Fruit fly (Drosophila melanogaster) whole organism, prepupa: Measurements from ENCODE around the gene CG14321.
A peak's percentile ranks its signal among the peaks of the same experiment; 100 is the strongest.

Experiments used
- Blimp-1 ChIP-seq: fragments of 200-800 bp; sonication (Bioruptor generic); optimal IDR thresholded peaks from 3 replicates; lab custom pipeline; 2017; ENCODE audit warnings: missing biosample characterization, missing genetic modification characterization, mild to moderate bottlenecking, moderate library complexity, missing genetic modification reagents
- CG11294 ChIP-seq: fragments of 200-800 bp; sonication (Bioruptor generic); IDR thresholded peaks from 2 replicates; pipeline ENCODE4 v1.3.6; 2022; ENCODE audit warnings: missing biosample characterization, missing genetic modification characterization
- CG16779 ChIP-seq: fragments of 200-800 bp; sonication (Bioruptor generic); optimal IDR thresholded peaks from 3 replicates; lab custom pipeline; 2017; ENCODE audit warnings: missing biosample characterization, mild to moderate bottlenecking, missing genetic modification characterization
- CG32006 ChIP-seq: fragments of 200-800 bp; sonication (Bioruptor generic); optimal IDR thresholded peaks from 3 replicates; lab custom pipeline; 2017; ENCODE audit warnings: missing biosample characterization, mild to moderate bottlenecking, missing genetic modification characterization
- CG34406 ChIP-seq: fragments of 200-800 bp; sonication (Bioruptor generic); optimal IDR thresholded peaks from 3 replicates; lab custom pipeline; 2016; ENCODE audit warnings: missing biosample characterization, missing genetic modification characterization
- CG3919 ChIP-seq: fragments of 200-800 bp; sonication (Bioruptor generic); optimal IDR thresholded peaks from 3 replicates; lab custom pipeline; 2016; ENCODE audit warnings: missing biosample characterization, missing genetic modification characterization
- CG4318 ChIP-seq: fragments of 200-800 bp; sonication (Bioruptor generic); optimal IDR thresholded peaks from 3 replicates; lab custom pipeline; 2017; ENCODE audit warnings: missing biosample characterization, mild to moderate bottlenecking, missing genetic modification characterization
- CG6163 ChIP-seq: fragments of 200-800 bp; sonication (Bioruptor generic); IDR thresholded peaks from 3 replicates; pipeline ENCODE4 v1.3.6; 2022; ENCODE audit warnings: missing biosample characterization, missing genetic modification characterization
- CG6276 ChIP-seq: fragments of 200-800 bp; sonication (Bioruptor generic); optimal IDR thresholded peaks from 2 replicates; lab custom pipeline; 2017; ENCODE audit warnings: missing biosample characterization, mild to moderate bottlenecking, missing genetic modification characterization
- CG6808 ChIP-seq: fragments of 200-800 bp; sonication (Bioruptor generic); optimal IDR thresholded peaks from 3 replicates; lab custom pipeline; 2017; ENCODE audit warnings: missing biosample characterization, missing genetic modification characterization, mild to moderate bottlenecking, moderate library complexity, missing genetic modification reagents
- CG6854 ChIP-seq: fragments of 200-800 bp; sonication (Bioruptor generic); optimal IDR thresholded peaks from 2 replicates; lab custom pipeline; 2017; ENCODE audit warnings: missing biosample characterization, mild to moderate bottlenecking, missing genetic modification characterization
- CG7368 ChIP-seq: fragments of 200-800 bp; sonication (Bioruptor generic); optimal IDR thresholded peaks from 3 replicates; lab custom pipeline; 2016; ENCODE audit warnings: missing biosample characterization, missing genetic modification characterization
- CG8119 ChIP-seq: fragments of 200-800 bp; sonication (Bioruptor generic); IDR thresholded peaks from 3 replicates; pipeline ENCODE4 v1.3.6; 2022; ENCODE audit warnings: missing biosample characterization, missing genetic modification characterization
- Eip75B ChIP-seq: fragments of 200-800 bp; sonication (Bioruptor generic); optimal IDR thresholded peaks from 3 replicates; lab custom pipeline; 2016; ENCODE audit warnings: missing biosample characterization, missing genetic modification characterization
- Eip78C ChIP-seq: fragments of 200-800 bp; sonication (Bioruptor generic); peaks from one replicate; lab custom pipeline; 2016; ENCODE audit warnings: missing biosample characterization, missing genetic modification characterization
- Ets21C ChIP-seq: fragments of 200-800 bp; sonication (Bioruptor generic); optimal IDR thresholded peaks from 3 replicates; lab custom pipeline; 2016; ENCODE audit warnings: missing biosample characterization, missing genetic modification characterization
- Ets96B ChIP-seq: fragments of 200-800 bp; optimal IDR thresholded peaks from 2 replicates; lab custom pipeline; 2019; ENCODE audit warnings: missing biosample characterization, mild to moderate bottlenecking, missing genetic modification characterization, moderate library complexity
- Gug ChIP-seq: fragments of 200-800 bp; sonication (Bioruptor generic); IDR thresholded peaks from 2 replicates; pipeline ENCODE4 v1.3.6; 2022; ENCODE audit warnings: missing biosample characterization, missing genetic modification characterization
- Hr39 ChIP-seq: fragments of 200-800 bp; sonication (Bioruptor generic); optimal IDR thresholded peaks from 2 replicates; lab custom pipeline; 2016; ENCODE audit warnings: missing biosample characterization, missing genetic modification characterization
- Met ChIP-seq: fragments of 200-800 bp; sonication (Bioruptor generic); optimal IDR thresholded peaks from 3 replicates; lab custom pipeline; 2016; ENCODE audit warnings: missing biosample characterization, missing genetic modification characterization
- OdsH ChIP-seq: fragments of 200-800 bp; sonication (Bioruptor generic); optimal IDR thresholded peaks from 3 replicates; lab custom pipeline; 2016; ENCODE audit warnings: missing biosample characterization, missing genetic modification characterization
- Smox ChIP-seq: fragments of 200-800 bp; sonication (Bioruptor generic); optimal IDR thresholded peaks from 3 replicates; lab custom pipeline; 2016; ENCODE audit warnings: missing biosample characterization, missing genetic modification characterization
- achi ChIP-seq: fragments of 200-800 bp; sonication (Bioruptor generic); optimal IDR thresholded peaks from 3 replicates; lab custom pipeline; 2016; ENCODE audit warnings: missing biosample characterization, missing genetic modification characterization
- dac ChIP-seq: fragments of 200-800 bp; sonication (Bioruptor generic); optimal IDR thresholded peaks from 2 replicates; lab custom pipeline; 2017; ENCODE audit warnings: missing biosample characterization, mild to moderate bottlenecking, missing genetic modification characterization
- eg ChIP-seq: fragments of 200-800 bp; sonication (Bioruptor generic); IDR thresholded peaks from 3 replicates; pipeline ENCODE4 v1.3.6; 2022; ENCODE audit warnings: missing biosample characterization, missing genetic modification characterization
- fd59A ChIP-seq: fragments of 200-800 bp; sonication (Bioruptor generic); optimal IDR thresholded peaks from 2 replicates; lab custom pipeline; 2017; ENCODE audit warnings: missing biosample characterization, mild to moderate bottlenecking, missing genetic modification characterization, missing genetic modification reagents
- fkh ChIP-seq: fragments of 200-800 bp; sonication (Bioruptor generic); optimal IDR thresholded peaks from 3 replicates; lab custom pipeline; 2017; ENCODE audit warnings: missing biosample characterization, mild to moderate bottlenecking, missing genetic modification characterization, moderate library complexity
- net ChIP-seq: fragments of 200-800 bp; sonication (Bioruptor generic); optimal IDR thresholded peaks from 3 replicates; lab custom pipeline; 2016; ENCODE audit warnings: missing biosample characterization, missing genetic modification characterization
- pdm3 ChIP-seq: fragments of 200-800 bp; sonication (Bioruptor generic); optimal IDR thresholded peaks from 3 replicates; lab custom pipeline; 2016; ENCODE audit warnings: missing biosample characterization, missing genetic modification characterization
- spab ChIP-seq: fragments of 200-800 bp; sonication (Bioruptor generic); optimal IDR thresholded peaks from 2 replicates; lab custom pipeline; 2017; ENCODE audit warnings: missing biosample characterization, mild to moderate bottlenecking, missing genetic modification characterization, missing genetic modification reagents
- svp ChIP-seq: fragments of 200-800 bp; sonication (Bioruptor generic); peaks from one replicate; lab custom pipeline; 2016; ENCODE audit warnings: missing biosample characterization, missing genetic modification characterization
- topi ChIP-seq: fragments of 200-800 bp; sonication (Bioruptor generic); optimal IDR thresholded peaks from 3 replicates; lab custom pipeline; 2016; ENCODE audit warnings: missing biosample characterization, missing genetic modification characterization

CG14321 gene

dm6 chr3R:17718051-17718693 is 15.2 kb upstream of the CG14321 start, which contains the start of gene osa (continued):
- no peak for TF ChIP-seq fd59A
- TF ChIP-seq fkh, result no peak
- no peak for TF ChIP-seq CG16779 (tag; lab: Kevin White, UChicago)
- no peak for TF ChIP-seq CG6854 (GFP tag; lab: Kevin White, UChicago)
- no peak for TF ChIP-seq CG6808 (GFP tag; lab: Kevin White, UChicago)
- no peak for TF ChIP-seq CG7368
- TF ChIP-seq Ets21C (GFP tag; lab: Kevin White, UChicago), result no peak

dm6 chr3R:17718760-17719625 is 14.4 kb upstream of the CG14321 start, which contains the start of gene Pxt:
Gene Pxt (plus strand): TSS chr3R:17719454.
- TF ChIP-seq Eip78C (GFP tag; lab: Kevin White, UChicago), result peak; percentile 18
- TF ChIP-seq fkh, result no peak

dm6 chr3R:17724963-17725362 is 8.4 kb upstream of the CG14321 start, which contains the start of gene Atg8b:
Gene Atg8b (minus strand): TSS chr3R:17725063.
- TF ChIP-seq achi (GFP tag; lab: Kevin White, UChicago) (no peak), Ets21C (GFP tag; lab: Kevin White, UChicago) (no peak), CG6163 (GFP tag; lab: Robert Waterston, UW) (no peak)

dm6 chr3R:17725558-17725957 is 7.8 kb upstream of the CG14321 start, which contains the start of gene Lgr1:
Gene Lgr1 (plus strand): TSS chr3R:17725777.
- TF ChIP-seq CG4318 (GFP tag; lab: Kevin White, UChicago), result no peak
- no peak for TF ChIP-seq Eip75B (GFP tag; lab: Kevin White, UChicago)
- no peak for TF ChIP-seq topi (GFP tag; lab: Kevin White, UChicago)
- no peak for TF ChIP-seq CG6276 (GFP tag; lab: Kevin White, UChicago)
- no peak for TF ChIP-seq svp (GFP tag; lab: Kevin White, UChicago)
- no peak for TF ChIP-seq OdsH (GFP tag; lab: Kevin White, UChicago)
- no peak for TF ChIP-seq Gug
- TF ChIP-seq CG11294 (GFP tag; lab: Robert Waterston, UW), result no peak
- no peak for TF ChIP-seq CG8119 (GFP tag; lab: Robert Waterston, UW)
- no peak for TF ChIP-seq Ets21C (GFP tag; lab: Kevin White, UChicago)
- no peak for TF ChIP-seq CG32006 (GFP tag; lab: Kevin White, UChicago)
- no peak for TF ChIP-seq Eip78C (GFP tag; lab: Kevin White, UChicago)
- no peak for TF ChIP-seq CG34406 (GFP tag; lab: Kevin White, UChicago)
- TF ChIP-seq dac (GFP tag; lab: Kevin White, UChicago), result no peak
- TF ChIP-seq Met (GFP tag; lab: Kevin White, UChicago), result no peak
- no peak for TF ChIP-seq Ets96B (tag; lab: Kevin White, UChicago)
- no peak for TF ChIP-seq CG3919 (GFP tag; lab: Kevin White, UChicago)

dm6 chr3R:17736311-17736710 is 2.9 kb downstream of the CG14321 start, which contains the start of gene TyrRII:
Gene TyrRII (plus strand): TSS chr3R:17736611.
- TF ChIP-seq Hr39 (GFP tag; lab: Kevin White, UChicago) (no peak), CG6808 (GFP tag; lab: Kevin White, UChicago) (no peak), Blimp-1 (no peak), pdm3 (GFP tag; lab: Kevin White, UChicago) (no peak), CG8119 (GFP tag; lab: Robert Waterston, UW) (no peak), net (GFP tag; lab: Kevin White, UChicago) (no peak), Smox (GFP tag; lab: Kevin White, UChicago) (no peak), spab (GFP tag; lab: Kevin White, UChicago) (no peak), CG11294 (GFP tag; lab: Robert Waterston, UW) (no peak), topi (GFP tag; lab: Kevin White, UChicago) (no peak), svp (GFP tag; lab: Kevin White, UChicago) (no peak), eg (GFP tag; lab: Robert Waterston, UW) (no peak)
